Fruit fly (Drosophila melanogaster) whole organism, embryonic: ENCODE results near the gene Gr2a.

Source experiments
- Adf1 ChIP-seq: fragments of 200-800 bp; sonication (Bioruptor generic); IDR thresholded peaks from 2 replicates; pipeline ENCODE4 v1.3.6; 2022; ENCODE audit warnings: missing biosample characterization, missing genetic modification characterization
- CG11398 ChIP-seq: fragments of 200-800 bp; sonication (Bioruptor generic); optimal IDR thresholded peaks from 2 replicates; lab custom pipeline; 2016; ENCODE audit warnings: missing biosample characterization, missing genetic modification characterization
- CG12299 ChIP-seq: fragments of 200-800 bp; sonication (Bioruptor generic); optimal IDR thresholded peaks from 2 replicates; lab custom pipeline; 2018; ENCODE audit warnings: missing biosample characterization, mild to moderate bottlenecking, missing genetic modification characterization
- CG13624 ChIP-seq: fragments of 200-800 bp; sonication (Bioruptor generic); optimal IDR thresholded peaks from 2 replicates; lab custom pipeline; 2016; ENCODE audit warnings: missing biosample characterization, missing genetic modification characterization
- CG13775 ChIP-seq: fragments of 200-800 bp; sonication (Bioruptor generic); optimal IDR thresholded peaks from 3 replicates; lab custom pipeline; 2017; ENCODE audit warnings: missing biosample characterization, mild to moderate bottlenecking, missing genetic modification characterization
- CG15011 ChIP-seq: fragments of 200-800 bp; sonication (Bioruptor generic); optimal IDR thresholded peaks from 3 replicates; lab custom pipeline; 2018; ENCODE audit warnings: missing biosample characterization, mild to moderate bottlenecking, missing genetic modification characterization
- CG1603 ChIP-seq: fragments of 200-800 bp; sonication (Bioruptor generic); optimal IDR thresholded peaks from 2 replicates; lab custom pipeline; 2019; ENCODE audit warnings: missing biosample characterization, mild to moderate bottlenecking, missing genetic modification characterization, moderate library complexity
- CG18476 ChIP-seq: fragments of 200-800 bp; sonication (Bioruptor generic); optimal IDR thresholded peaks from 2 replicates; lab custom pipeline; 2016; ENCODE audit warnings: missing biosample characterization, mild to moderate bottlenecking, missing genetic modification characterization
- CG18599 ChIP-seq: fragments of 200-800 bp; sonication (Bioruptor generic); optimal IDR thresholded peaks from 3 replicates; lab custom pipeline; 2017; ENCODE audit warnings: missing biosample characterization, missing genetic modification characterization, mild to moderate bottlenecking, moderate library complexity, missing genetic modification reagents
- CG18764 ChIP-seq: fragments of 200-800 bp; sonication (Bioruptor generic); optimal IDR thresholded peaks from 3 replicates; lab custom pipeline; 2016; ENCODE audit warnings: missing biosample characterization, missing genetic modification characterization
- CG2116 ChIP-seq: fragments of 200-800 bp; sonication (Bioruptor generic); optimal IDR thresholded peaks from 3 replicates; lab custom pipeline; 2018; ENCODE audit warnings: missing biosample characterization, mild to moderate bottlenecking, missing genetic modification characterization
- CG2199 ChIP-seq: fragments of 200-800 bp; sonication (Bioruptor generic); IDR thresholded peaks from 3 replicates; pipeline ENCODE4 v1.3.6; 2022; ENCODE audit warnings: missing biosample characterization, missing genetic modification characterization
- CG30403 ChIP-seq: fragments of 200-800 bp; sonication (Bioruptor generic); optimal IDR thresholded peaks from 3 replicates; lab custom pipeline; 2016; ENCODE audit warnings: missing biosample characterization, missing genetic modification characterization
- CG30431 ChIP-seq: fragments of 200-800 bp; sonication (Bioruptor generic); optimal IDR thresholded peaks from 2 replicates; lab custom pipeline; 2017; ENCODE audit warnings: missing biosample characterization, missing genetic modification characterization
- CG32772 ChIP-seq: fragments of 200-800 bp; sonication (Bioruptor generic); IDR thresholded peaks from 2 replicates; pipeline ENCODE4 v1.3.6; 2022; ENCODE audit warnings: missing biosample characterization, missing genetic modification characterization
- CG3838 ChIP-seq: fragments of 200-800 bp; sonication (Bioruptor generic); optimal IDR thresholded peaks from 3 replicates; lab custom pipeline; 2016; ENCODE audit warnings: missing biosample characterization, missing genetic modification characterization
- CG6254 ChIP-seq: fragments of 200-800 bp; sonication (Bioruptor generic); optimal IDR thresholded peaks from 3 replicates; lab custom pipeline; 2017; ENCODE audit warnings: mild to moderate bottlenecking, missing biosample characterization, missing genetic modification reagents, missing genetic modification characterization
- CG6765 ChIP-seq: fragments of 200-800 bp; sonication (Bioruptor generic); optimal IDR thresholded peaks from 3 replicates; lab custom pipeline; 2017; ENCODE audit warnings: missing biosample characterization, mild to moderate bottlenecking, missing genetic modification characterization
- Dad ChIP-seq: fragments of 200-800 bp; sonication (Bioruptor generic); optimal IDR thresholded peaks from 3 replicates; lab custom pipeline; 2016; ENCODE audit warnings: missing biosample characterization, missing genetic modification characterization
- Deaf1 ChIP-seq: fragments of 200-800 bp; optimal IDR thresholded peaks from 3 replicates; lab custom pipeline; 2019; ENCODE audit warnings: missing biosample characterization, mild to moderate bottlenecking, missing genetic modification characterization, moderate library complexity
- E2f1 ChIP-seq: fragments of 200-800 bp; sonication (Bioruptor generic); IDR thresholded peaks from 2 replicates; pipeline ENCODE4 v1.3.6; 2022; ENCODE audit warnings: missing biosample characterization, missing genetic modification characterization
- Fer1 ChIP-seq: fragments of 200-800 bp; sonication (Bioruptor generic); optimal IDR thresholded peaks from 2 replicates; lab custom pipeline; 2017; ENCODE audit warnings: missing biosample characterization, mild to moderate bottlenecking, missing genetic modification characterization
- HmgD ChIP-seq: fragments of 200-800 bp; sonication (Bioruptor generic); optimal IDR thresholded peaks from 3 replicates; lab custom pipeline; 2016; ENCODE audit warnings: missing biosample characterization, missing genetic modification characterization
- MESR4 ChIP-seq: fragments of 200-800 bp; sonication (Bioruptor generic); optimal IDR thresholded peaks from 2 replicates; lab custom pipeline; 2018; ENCODE audit warnings: missing biosample characterization, mild to moderate bottlenecking, missing genetic modification characterization, moderate library complexity
- Nf-YA ChIP-seq: fragments of 200-800 bp; sonication (Bioruptor generic); IDR thresholded peaks from 2 replicates; pipeline ENCODE4 v1.3.6; 2022; ENCODE audit warnings: missing biosample characterization, missing genetic modification characterization
- Pdp1 ChIP-seq, 2 experiments: fragments of 200-800 bp; sonication (Bioruptor generic); optimal IDR thresholded peaks; 3 replicates each; lab custom pipeline; 2016; ENCODE audit warnings: missing biosample characterization in 2 of 2, missing genetic modification characterization in 2 of 2, mild to moderate bottlenecking in 1 of 2, moderate library complexity in 1 of 2
- Six4 ChIP-seq: fragments of 200-800 bp; sonication (Bioruptor generic); optimal IDR thresholded peaks from 2 replicates; lab custom pipeline; 2016; ENCODE audit warnings: missing biosample characterization, missing genetic modification characterization
- Sox102F ChIP-seq: fragments of 200-800 bp; sonication (Bioruptor generic); optimal IDR thresholded peaks from 2 replicates; lab custom pipeline; 2018; ENCODE audit warnings: missing biosample characterization, mild to moderate bottlenecking, missing genetic modification characterization, moderate library complexity
- Spps ChIP-seq: fragments of 200-800 bp; sonication (Bioruptor generic); optimal IDR thresholded peaks from 2 replicates; lab custom pipeline; 2018; ENCODE audit warnings: missing biosample characterization, mild to moderate bottlenecking, missing genetic modification characterization
- bigmax ChIP-seq: fragments of 200-800 bp; sonication (Bioruptor generic); optimal IDR thresholded peaks from 2 replicates; lab custom pipeline; 2018; ENCODE audit warnings: missing biosample characterization, mild to moderate bottlenecking, missing genetic modification characterization
- bsh ChIP-seq, 2 experiments: fragments of 200-800 bp; sonication (Bioruptor generic); optimal IDR thresholded peaks; 2 replicates each; lab custom pipeline; 2017 to 2018; ENCODE audit warnings: mild to moderate bottlenecking in 2 of 2, missing biosample characterization in 2 of 2, missing genetic modification characterization in 2 of 2, moderate library complexity in 1 of 2
- cad ChIP-seq: fragments of >200 bp; optimal IDR thresholded peaks from 2 replicates; lab custom pipeline; 2017; ENCODE audit warnings: missing biosample characterization, missing genetic modification characterization
- caup ChIP-seq: fragments of 200-800 bp; sonication (Bioruptor generic); optimal IDR thresholded peaks from 3 replicates; lab custom pipeline; 2017; ENCODE audit warnings: missing biosample characterization, mild to moderate bottlenecking, missing genetic modification characterization, moderate library complexity; ENCODE audit not compliant: severe bottlenecking
- ci ChIP-seq: fragments of 200-800 bp; sonication (Bioruptor generic); IDR thresholded peaks from 3 replicates; pipeline ENCODE4 v1.3.6; 2022; ENCODE audit warnings: missing biosample characterization, missing genetic modification characterization
- dpn ChIP-seq, 2 experiments: fragments of 200-800 bp; sonication (Bioruptor generic); optimal IDR thresholded peaks; 3 replicates each; lab custom pipeline; 2016; ENCODE audit warnings: missing biosample characterization in 2 of 2, missing genetic modification characterization in 2 of 2
- fd64A ChIP-seq: fragments of 200-800 bp; sonication (Bioruptor generic); optimal IDR thresholded peaks from 3 replicates; lab custom pipeline; 2018; ENCODE audit warnings: missing biosample characterization, mild to moderate bottlenecking, missing genetic modification characterization
- fd96Cb ChIP-seq: fragments of 200-800 bp; sonication (Bioruptor generic); optimal IDR thresholded peaks from 2 replicates; lab custom pipeline; 2018; ENCODE audit warnings: missing biosample characterization, mild to moderate bottlenecking, missing genetic modification characterization, moderate library complexity
- gce ChIP-seq: fragments of 200-800 bp; sonication (Bioruptor generic); IDR thresholded peaks from 3 replicates; pipeline ENCODE4 v1.3.6; 2022; ENCODE audit warnings: missing biosample characterization, missing genetic modification characterization
- gfzf ChIP-seq: fragments of 200-800 bp; sonication (Bioruptor generic); optimal IDR thresholded peaks from 2 replicates; lab custom pipeline; 2016; ENCODE audit warnings: missing biosample characterization, mild to moderate bottlenecking, missing genetic modification characterization, moderate library complexity
- gsb ChIP-seq: fragments of 200-800 bp; sonication (Bioruptor generic); IDR thresholded peaks from 2 replicates; pipeline ENCODE4 v1.3.6; 2022; ENCODE audit warnings: missing biosample characterization, missing genetic modification characterization
- kay ChIP-seq: fragments of 200-800 bp; sonication (Bioruptor generic); optimal IDR thresholded peaks from 2 replicates; lab custom pipeline; 2016; ENCODE audit warnings: missing biosample characterization, missing genetic modification characterization
- klu ChIP-seq: fragments of 200-800 bp; sonication (Bioruptor generic); IDR thresholded peaks from 2 replicates; pipeline ENCODE4 v1.3.6; 2022; ENCODE audit warnings: missing biosample characterization, missing genetic modification characterization
- mam ChIP-seq: fragments of 200-800 bp; sonication (Bioruptor generic); optimal IDR thresholded peaks from 3 replicates; lab custom pipeline; 2016; ENCODE audit warnings: missing biosample characterization, missing genetic modification characterization
- pum ChIP-seq: fragments of 200-800 bp; sonication (Bioruptor generic); optimal IDR thresholded peaks from 2 replicates; lab custom pipeline; 2016; ENCODE audit warnings: missing biosample characterization, missing genetic modification characterization
- sens-2 ChIP-seq: fragments of 200-800 bp; sonication (Bioruptor generic); IDR thresholded peaks from 2 replicates; pipeline ENCODE4 v1.3.6; 2022; ENCODE audit warnings: missing biosample characterization, missing genetic modification characterization
- seq ChIP-seq: fragments of 200-800 bp; sonication (Bioruptor generic); IDR thresholded peaks from 2 replicates; pipeline ENCODE4 v1.3.6; 2022; ENCODE audit warnings: missing biosample characterization, missing genetic modification characterization
- sug ChIP-seq: fragments of 200-800 bp; optimal IDR thresholded peaks from 2 replicates; lab custom pipeline; 2019; ENCODE audit warnings: missing biosample characterization, mild to moderate bottlenecking, missing genetic modification characterization, moderate library complexity
- toy ChIP-seq: fragments of 200-800 bp; sonication (Bioruptor generic); IDR thresholded peaks from 2 replicates; pipeline ENCODE4 v1.3.6; 2022; ENCODE audit warnings: missing biosample characterization, missing genetic modification characterization
- vnd ChIP-seq: fragments of 200-800 bp; sonication (Bioruptor generic); IDR thresholded peaks from 3 replicates; pipeline ENCODE4 v1.3.6; 2022; ENCODE audit warnings: missing biosample characterization, missing genetic modification characterization; ENCODE audit not compliant: partially characterized antibody

The Gr2a gene

dm6 chrX:1482840-1483518 lies 30.7 kb downstream of the Gr2a start, which contains the start of the genes sta and inc (continued):
- TF ChIP-seq Six4 (GFP tag; lab: Kevin White, UChicago) = peak; percentile 22
- peak; percentile 74 for TF ChIP-seq sug (tag; lab: Kevin White, UChicago)
- TF ChIP-seq Fer1 (GFP tag; lab: Kevin White, UChicago) = peak; percentile 90
- TF ChIP-seq cad = no peak
- no peak for TF ChIP-seq fd96Cb (tag; lab: Kevin White, UChicago)
- peak; percentile 40 to 65 for TF ChIP-seq Pdp1 (GFP tag; optimal IDR thresholded peaks at IDR 0.05; lab: Kevin White, UChicago)
- peak; percentile 98 for TF ChIP-seq gfzf (GFP tag; lab: Kevin White, UChicago)
- TF ChIP-seq vnd (GFP tag; lab: Robert Waterston, UW) = no peak
- TF ChIP-seq Nf-YA = peak; percentile 50; the same call in 1 of the 2 replicates
- peak in 1 of 2 experiments; percentile 49 for TF ChIP-seq bsh (GFP tag; optimal IDR thresholded peaks at IDR 0.05; lab: Kevin White, UChicago)
- peak; percentile 89 for TF ChIP-seq ci
- no peak; the same call in 1 of the 2 replicates for TF ChIP-seq gsb (GFP tag; lab: Robert Waterston, UW)
- TF ChIP-seq CG6765 (GFP tag; lab: Kevin White, UChicago) = peak; percentile 86
- TF ChIP-seq Adf1 = peak; percentile 53
- peak; percentile 47 for TF ChIP-seq CG13775 (GFP tag; lab: Kevin White, UChicago)
- peak; percentile 0 for TF ChIP-seq kay
- peak; percentile 81 for TF ChIP-seq CG2116 (GFP tag; lab: Kevin White, UChicago)
- 0 out of 2 replicates have a peak, but pooled peaks have one; percentile 8 for TF ChIP-seq sens-2
- peak; percentile 80 for TF ChIP-seq CG18599 (GFP tag; lab: Kevin White, UChicago)
- TF ChIP-seq HmgD = peak; percentile 74
- peak; percentile 48 for TF ChIP-seq CG6254
- TF ChIP-seq CG13624 (GFP tag; lab: Kevin White, UChicago) = peak; percentile 73
- peak; percentile 58; the same call in 1 of the 3 replicates for TF ChIP-seq gce (GFP tag; lab: Robert Waterston, UW)
- TF ChIP-seq mam (GFP tag; lab: Kevin White, UChicago) = peak; percentile 40
- peak; percentile 96 for TF ChIP-seq MESR4 (GFP tag; lab: Kevin White, UChicago)
- TF ChIP-seq fd64A (GFP tag; lab: Kevin White, UChicago) = peak; percentile 52
- no peak for TF ChIP-seq CG32772 (GFP tag; lab: Robert Waterston, UW)
- TF ChIP-seq klu (GFP tag; lab: Robert Waterston, UW) = no peak
- peak; percentile 48 for TF ChIP-seq CG11398 (GFP tag; lab: Kevin White, UChicago)
- no peak for TF ChIP-seq CG15011
- TF ChIP-seq caup = peak; percentile 87
- TF ChIP-seq CG18476 (GFP tag; lab: Kevin White, UChicago) = peak; percentile 5
- TF ChIP-seq CG1603 (tag; lab: Kevin White, UChicago) = peak; percentile 92
- peak; percentile 41; the same call in 1 of the 2 replicates for TF ChIP-seq seq
- no peak for TF ChIP-seq Spps (tag; lab: Kevin White, UChicago)
- TF ChIP-seq CG2199 (GFP tag; lab: Robert Waterston, UW) = 0 out of 3 replicates have a peak, but pooled peaks have one; percentile 16
- peak; percentile 5 for TF ChIP-seq pum (GFP tag; lab: Kevin White, UChicago)
- TF ChIP-seq E2f1 (GFP tag; lab: Robert Waterston, UW) = peak; percentile 42; the same call in 1 of the 2 replicates
- TF ChIP-seq bigmax = peak; percentile 92
- TF ChIP-seq Dad = peak; percentile 58
- TF ChIP-seq CG30403 (GFP tag; lab: Kevin White, UChicago) = peak; percentile 44
- TF ChIP-seq Sox102F (GFP tag; lab: Kevin White, UChicago) = no peak
- TF ChIP-seq dpn (GFP tag; optimal IDR thresholded peaks at IDR 0.05; lab: Kevin White, UChicago) = peak; percentile 12 to 67
- TF ChIP-seq toy (GFP tag; lab: Robert Waterston, UW) = no peak
- TF ChIP-seq CG30431 (GFP tag; lab: Kevin White, UChicago) = peak; percentile 26
- TF ChIP-seq Deaf1 = peak; percentile 42
- peak; percentile 36 for TF ChIP-seq CG18764 (GFP tag; lab: Kevin White, UChicago)
- no peak for TF ChIP-seq CG3838 (GFP tag; lab: Kevin White, UChicago)
- peak; percentile 66 for TF ChIP-seq CG12299
